Worm (Caenorhabditis elegans) whole organism, L1 larva: ENCODE measurements around the gene C25H3.3.

Source experiments
- pag-3 ChIP-seq: sonication (generic microtip); optimal IDR thresholded peaks from 2 replicates; lab custom pipeline; 2017; ENCODE audit warnings: missing genetic modification characterization, mild to moderate bottlenecking, missing compliant biosample characterization, antibody characterized with exemption, borderline replicate concordance; ENCODE audit not compliant: insufficient read depth
- zag-1 ChIP-seq: fragments of 150-350 bp; optimal IDR thresholded peaks from 2 replicates; lab custom pipeline; 2014; ENCODE audit warnings: missing biosample characterization, missing genetic modification characterization

DNA sequence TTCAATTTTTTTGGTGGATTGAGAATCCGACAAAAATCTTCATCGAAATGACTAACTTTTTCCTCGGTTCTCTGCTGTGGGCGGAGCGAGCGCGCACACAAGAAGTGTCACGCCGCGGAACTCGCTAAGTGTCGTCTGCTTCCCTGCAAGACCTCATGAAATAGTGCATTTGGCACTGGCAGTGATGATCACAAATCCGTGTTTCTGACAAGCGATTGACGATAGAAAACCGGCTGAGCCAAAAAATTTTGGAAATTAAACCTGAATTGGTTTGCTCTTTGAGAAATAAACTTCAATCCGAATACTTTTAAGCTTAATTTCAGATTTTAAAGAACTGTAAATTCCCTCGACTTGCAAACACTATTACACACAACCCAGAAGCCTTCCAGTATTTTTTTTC, 7.5 kb downstream of the C25H3.3 start:
- TF ChIP-seq zag-1 (tag; lab: Kevin White, UChicago) = no peak
- TF ChIP-seq pag-3 (tag; lab: Kevin White, UChicago) = no peak
